Worm (Caenorhabditis elegans) whole organism, L2 larva: Measurements from ENCODE around the gene nhr-35.

ENCODE experiments used
- F13H6.1 ChIP-seq: sonication (generic microtip); optimal IDR thresholded peaks from 2 replicates; lab custom pipeline; 2016; ENCODE audit warnings: missing genetic modification characterization, missing compliant biosample characterization
- aly-2 ChIP-seq: fragments of 150-350 bp; optimal IDR thresholded peaks from 2 replicates; lab custom pipeline; 2014; ENCODE audit warnings: missing biosample characterization, missing genetic modification characterization
- blmp-1 ChIP-seq: sonication (generic microtip); optimal IDR thresholded peaks from 2 replicates; lab custom pipeline; 2017; ENCODE audit warnings: missing genetic modification characterization, mild to moderate bottlenecking, missing compliant biosample characterization, antibody characterized with exemption, moderate library complexity; ENCODE audit not compliant: insufficient read depth
- egl-27 ChIP-seq: sonication (generic microtip); optimal IDR thresholded peaks from 3 replicates; lab custom pipeline; 2017; ENCODE audit warnings: missing biosample characterization, missing genetic modification reagents, missing genetic modification characterization
- elt-3 ChIP-seq: sonication (generic microtip); optimal IDR thresholded peaks from 2 replicates; lab custom pipeline; 2017; ENCODE audit warnings: missing biosample characterization, missing genetic modification characterization
- gmeb-1 ChIP-seq: fragments of 150-350 bp; optimal IDR thresholded peaks from 2 replicates; lab custom pipeline; 2014; ENCODE audit warnings: missing biosample characterization, missing genetic modification characterization
- mab-5 ChIP-seq: fragments of 150-350 bp; optimal IDR thresholded peaks from 2 replicates; lab custom pipeline; 2014; ENCODE audit warnings: missing biosample characterization, missing genetic modification characterization
- skn-1 ChIP-seq: sonication (generic microtip); optimal IDR thresholded peaks from 2 replicates; lab custom pipeline; 2017; ENCODE audit warnings: missing biosample characterization, missing genetic modification characterization
- snpc-4 ChIP-seq: fragments of 150-350 bp; optimal IDR thresholded peaks from 2 replicates; lab custom pipeline; 2014; ENCODE audit warnings: missing biosample characterization, missing genetic modification characterization
- unc-39 ChIP-seq: fragments of 150-350 bp; optimal IDR thresholded peaks from 2 replicates; lab custom pipeline; 2014; ENCODE audit warnings: missing biosample characterization, missing genetic modification characterization
- ztf-11 ChIP-seq: sonication (generic microtip); optimal IDR thresholded peaks from 2 replicates; lab custom pipeline; 2017; ENCODE audit warnings: missing biosample characterization, missing genetic modification characterization

ce11 chrX:4521166-4521565 lies 11.3 kb upstream of the nhr-35 start:
- TF ChIP-seq unc-39 = no peak
- TF ChIP-seq egl-27 (tag; lab: Kevin White, UChicago) = no peak
- no peak for TF ChIP-seq F13H6.1 (tag; lab: Kevin White, UChicago)
- no peak for TF ChIP-seq ztf-11
- TF ChIP-seq gmeb-1 (tag; lab: Kevin White, UChicago) = no peak
- no peak for TF ChIP-seq skn-1 (tag; lab: Kevin White, UChicago)
- no peak for TF ChIP-seq mab-5 (tag; lab: Kevin White, UChicago)
- TF ChIP-seq snpc-4 (tag; lab: Kevin White, UChicago) = no peak
- no peak for TF ChIP-seq elt-3
- TF ChIP-seq aly-2 (tag; lab: Kevin White, UChicago) = no peak
- TF ChIP-seq blmp-1 (tag; lab: Kevin White, UChicago) = no peak
